Worm (Caenorhabditis elegans): ENCODE measurements around the gene C37C3.2.

DNA sequence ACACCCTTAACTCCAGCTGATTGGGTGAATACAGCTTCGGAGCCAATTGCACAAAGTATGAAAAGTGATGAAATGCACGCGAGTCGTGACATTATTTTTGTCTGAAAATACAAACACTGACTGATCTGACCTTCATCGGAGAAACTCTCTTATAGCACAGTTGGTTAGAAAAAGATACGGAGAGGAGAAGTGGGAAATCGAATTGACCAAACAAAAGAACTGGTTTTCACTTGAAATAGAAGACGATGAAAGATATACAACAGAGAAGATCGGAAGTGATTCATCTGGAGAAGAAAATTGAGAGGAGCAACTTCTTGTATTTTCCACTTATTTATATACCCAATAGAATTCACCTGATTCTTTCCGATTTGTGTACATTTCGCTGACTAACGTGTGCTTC is 17.9 kb upstream of the C37C3.2 start, which contains the start of gene ttr-33:
- no peak for TF ChIP-seq nhr-76 (tag; optimal IDR thresholded peaks at IDR 0.05)
- TF ChIP-seq ztf-11 (tag; optimal IDR thresholded peaks at IDR 0.05), result no peak
- TF ChIP-seq flh-1 (GFP tag; optimal IDR thresholded peaks at IDR 0.05), result no peak
- TF ChIP-seq lsy-2 (tag; optimal IDR thresholded peaks at IDR 0.05), result no peak
- TF ChIP-seq snpc-4 (tag; optimal IDR thresholded peaks at IDR 0.05), result no peak
- no peak for TF ChIP-seq pha-4 (tag; optimal IDR thresholded peaks at IDR 0.05)
- TF ChIP-seq unc-62 (GFP tag; optimal IDR thresholded peaks at IDR 0.05), result no peak
- no peak for TF ChIP-seq zip-8 (tag; optimal IDR thresholded peaks at IDR 0.05)
- TF ChIP-seq nhr-237 (tag; optimal IDR thresholded peaks at IDR 0.05), result no peak
- no peak for TF ChIP-seq lin-13 (tag; optimal IDR thresholded peaks at IDR 0.05)
- no peak for TF ChIP-seq sptf-1 (tag; optimal IDR thresholded peaks at IDR 0.05)
